Worm (Caenorhabditis elegans) whole organism, L1 larva: ENCODE data around the gene T28D6.5.

Experiments used
- C16A3.4 ChIP-seq: fragments of 150-350 bp; optimal IDR thresholded peaks from 2 replicates; lab custom pipeline; 2014; ENCODE audit warnings: missing biosample characterization, missing genetic modification characterization
- C34B4.2 ChIP-seq: sonication (generic microtip); optimal IDR thresholded peaks from 2 replicates; lab custom pipeline; 2017; ENCODE audit warnings: mild to moderate bottlenecking, missing genetic modification characterization, missing compliant biosample characterization
- F16B12.6 ChIP-seq: fragments of 150-350 bp; optimal IDR thresholded peaks from 2 replicates; lab custom pipeline; 2014; ENCODE audit warnings: missing biosample characterization, missing genetic modification characterization
- Y116A8C.19 ChIP-seq: sonication (generic microtip); optimal IDR thresholded peaks from 2 replicates; lab custom pipeline; 2016; ENCODE audit warnings: missing compliant biosample characterization, missing genetic modification characterization, borderline replicate concordance
- aly-2 ChIP-seq: fragments of 150-350 bp; optimal IDR thresholded peaks from 2 replicates; lab custom pipeline; 2014; ENCODE audit warnings: missing biosample characterization, missing genetic modification characterization
- blmp-1 ChIP-seq: fragments of 150-350 bp; optimal IDR thresholded peaks from 2 replicates; lab custom pipeline; 2014; ENCODE audit warnings: missing biosample characterization, missing genetic modification characterization
- ceh-63 ChIP-seq: fragments of 200-800 bp; sonication (Bioruptor generic); optimal IDR thresholded peaks from 2 replicates; lab custom pipeline; 2018; ENCODE audit warnings: mild to moderate bottlenecking, missing genetic modification characterization, missing compliant biosample characterization
- ceh-8 ChIP-seq: fragments of 200-800 bp; sonication (Bioruptor generic); optimal IDR thresholded peaks from 2 replicates; lab custom pipeline; 2018; ENCODE audit warnings: mild to moderate bottlenecking, missing genetic modification characterization, moderate library complexity, missing compliant biosample characterization
- ces-1 ChIP-seq: fragments of 150-350 bp; optimal IDR thresholded peaks from 2 replicates; lab custom pipeline; 2014; ENCODE audit warnings: missing biosample characterization, missing genetic modification reagents, missing genetic modification characterization
- dpl-1 ChIP-seq, 3 experiments: fragments of 150-350 bp in 2 of 3; sonication (generic microtip) in 1 of 3; optimal IDR thresholded peaks; 2 replicates each; lab custom pipeline; 2014 to 2017; ENCODE audit warnings: missing biosample characterization in 3 of 3, missing genetic modification characterization in 3 of 3, missing genetic modification reagents in 3 of 3
- dsc-1 ChIP-seq: sonication (generic microtip); optimal IDR thresholded peaks from 2 replicates; lab custom pipeline; 2016; ENCODE audit warnings: mild to moderate bottlenecking, missing genetic modification characterization, missing compliant biosample characterization
- efl-1 ChIP-seq, 4 experiments: fragments of 150-350 bp; optimal IDR thresholded peaks in 3 of 4; peaks in 1 of 4; 1 replicate in 1 of 4; 2 replicates in 3 of 4; lab custom pipeline; 2014; ENCODE audit warnings: missing biosample characterization in 2 of 4, missing genetic modification characterization in 2 of 4, missing genetic modification reagents in 2 of 4
- efl-3 ChIP-seq: fragments of 200-800 bp; sonication (Bioruptor generic); optimal IDR thresholded peaks from 2 replicates; lab custom pipeline; 2018; ENCODE audit warnings: mild to moderate bottlenecking, missing genetic modification characterization, missing compliant biosample characterization
- elt-3 ChIP-seq, 6 experiments: fragments of 150-350 bp in 1 of 6; sonication (generic microtip); optimal IDR thresholded peaks; 2 replicates each; lab custom pipeline; 2017 to 2018; ENCODE audit warnings: missing biosample characterization in 6 of 6, missing genetic modification characterization in 6 of 6, inconsistent platforms in 1 of 6
- fkh-10 ChIP-seq: sonication (generic microtip); optimal IDR thresholded peaks from 2 replicates; lab custom pipeline; 2017; ENCODE audit warnings: missing biosample characterization, missing genetic modification reagents, missing genetic modification characterization
- fkh-4 ChIP-seq: sonication (generic microtip); optimal IDR thresholded peaks from 2 replicates; lab custom pipeline; 2016; ENCODE audit warnings: missing compliant biosample characterization, missing genetic modification characterization, borderline replicate concordance
- fkh-8 ChIP-seq: sonication (generic microtip); optimal IDR thresholded peaks from 2 replicates; lab custom pipeline; 2016; ENCODE audit warnings: mild to moderate bottlenecking, missing genetic modification characterization, missing compliant biosample characterization
- grh-1 ChIP-seq: fragments of 200-800 bp; sonication (Bioruptor generic); IDR thresholded peaks from 2 replicates; pipeline ENCODE4 v1.3.6; 2022; ENCODE audit warnings: missing genetic modification reagents, missing genetic modification characterization, missing compliant biosample characterization
- hlh-17 ChIP-seq: fragments of 200-800 bp; sonication (Bioruptor generic); optimal IDR thresholded peaks from 2 replicates; lab custom pipeline; 2018; ENCODE audit warnings: missing genetic modification characterization, mild to moderate bottlenecking, missing compliant biosample characterization, moderate library complexity, borderline replicate concordance
- hpl-2 ChIP-seq: fragments of 150-350 bp; optimal IDR thresholded peaks from 2 replicates; lab custom pipeline; 2014; ENCODE audit warnings: missing biosample characterization, missing genetic modification reagents, missing genetic modification characterization
- irx-1 ChIP-seq: sonication (generic microtip); optimal IDR thresholded peaks from 2 replicates; lab custom pipeline; 2016; ENCODE audit warnings: missing genetic modification characterization, missing compliant biosample characterization
- isw-1 ChIP-seq: fragments of 200-800 bp; sonication (Bioruptor generic); IDR thresholded peaks from 2 replicates; pipeline ENCODE4 v1.3.6; 2022; ENCODE audit warnings: missing genetic modification characterization, missing compliant biosample characterization
- jun-1 ChIP-seq: fragments of 150-350 bp; optimal IDR thresholded peaks from 2 replicates; lab custom pipeline; 2014; ENCODE audit warnings: missing biosample characterization, missing genetic modification reagents, missing genetic modification characterization
- lin-14 ChIP-seq: fragments of 200-800 bp; sonication (Bioruptor generic); optimal IDR thresholded peaks from 2 replicates; lab custom pipeline; 2018; ENCODE audit warnings: mild to moderate bottlenecking, missing genetic modification characterization, moderate library complexity, missing compliant biosample characterization
- lin-35 ChIP-seq, 2 experiments: fragments of 150-350 bp; optimal IDR thresholded peaks; 2 replicates each; lab custom pipeline; 2014; ENCODE audit warnings: missing biosample characterization in 2 of 2, missing genetic modification characterization in 2 of 2, missing genetic modification reagents in 2 of 2
- lin-39 ChIP-seq: fragments of 150-350 bp; optimal IDR thresholded peaks from 2 replicates; lab custom pipeline; 2014; ENCODE audit warnings: missing biosample characterization, missing genetic modification reagents, missing genetic modification characterization
- lsy-2 ChIP-seq, 2 experiments: fragments of 150-350 bp; optimal IDR thresholded peaks; 2 replicates each; lab custom pipeline; 2014; ENCODE audit warnings: missing biosample characterization in 2 of 2, missing genetic modification characterization in 2 of 2
- mab-9 ChIP-seq: fragments of 200-800 bp; sonication (Bioruptor generic); IDR thresholded peaks from 2 replicates; pipeline ENCODE4 v1.3.6; 2022; ENCODE audit warnings: missing genetic modification reagents, missing genetic modification characterization, missing compliant biosample characterization
- mef-2 ChIP-seq: fragments of 150-350 bp; optimal IDR thresholded peaks from 2 replicates; lab custom pipeline; 2014; ENCODE audit warnings: missing biosample characterization, missing genetic modification characterization
- nhr-11 ChIP-seq: fragments of 150-350 bp; optimal IDR thresholded peaks from 2 replicates; lab custom pipeline; 2014; ENCODE audit warnings: missing biosample characterization, missing genetic modification characterization
- nhr-19 ChIP-seq: fragments of 200-800 bp; sonication (Bioruptor generic); conservative IDR thresholded peaks from 2 replicates; pipeline ENCODE4 v1.3.6; 2022; ENCODE audit warnings: missing genetic modification characterization, missing compliant biosample characterization
- nhr-20 ChIP-seq: sonication (generic microtip); optimal IDR thresholded peaks from 2 replicates; lab custom pipeline; 2016; ENCODE audit warnings: mild to moderate bottlenecking, missing genetic modification characterization, missing compliant biosample characterization
- nhr-47 ChIP-seq: sonication (generic microtip); optimal IDR thresholded peaks from 2 replicates; lab custom pipeline; 2016; ENCODE audit warnings: mild to moderate bottlenecking, missing genetic modification characterization, moderate library complexity, missing compliant biosample characterization
- nhr-71 ChIP-seq: sonication (generic microtip); optimal IDR thresholded peaks from 2 replicates; lab custom pipeline; 2016; ENCODE audit warnings: mild to moderate bottlenecking, missing genetic modification characterization, moderate library complexity, missing compliant biosample characterization
- nhr-90 ChIP-seq: sonication (generic microtip); optimal IDR thresholded peaks from 2 replicates; lab custom pipeline; 2016; ENCODE audit warnings: mild to moderate bottlenecking, missing genetic modification characterization, missing compliant biosample characterization; ENCODE audit not compliant: poor library complexity
- pag-3 ChIP-seq: sonication (generic microtip); optimal IDR thresholded peaks from 2 replicates; lab custom pipeline; 2017; ENCODE audit warnings: missing genetic modification characterization, mild to moderate bottlenecking, missing compliant biosample characterization, antibody characterized with exemption, borderline replicate concordance; ENCODE audit not compliant: insufficient read depth
- pax-3 ChIP-seq: fragments of 200-800 bp; sonication (Bioruptor generic); optimal IDR thresholded peaks from 2 replicates; lab custom pipeline; 2018; ENCODE audit warnings: mild to moderate bottlenecking, missing genetic modification characterization, moderate library complexity, missing compliant biosample characterization
- rnt-1 ChIP-seq: sonication (generic microtip); optimal IDR thresholded peaks from 2 replicates; lab custom pipeline; 2016; ENCODE audit warnings: mild to moderate bottlenecking, missing genetic modification characterization, moderate library complexity, missing compliant biosample characterization
- skn-1 ChIP-seq: fragments of 150-350 bp; optimal IDR thresholded peaks from 2 replicates; lab custom pipeline; 2014; ENCODE audit warnings: missing biosample characterization, missing genetic modification characterization
- snu-23 ChIP-seq: sonication (generic microtip); optimal IDR thresholded peaks from 2 replicates; lab custom pipeline; 2016; ENCODE audit warnings: missing genetic modification characterization, missing compliant biosample characterization
- sox-4 ChIP-seq: sonication (generic microtip); optimal IDR thresholded peaks from 2 replicates; lab custom pipeline; 2016; ENCODE audit warnings: missing genetic modification characterization, missing compliant biosample characterization
- tbx-2 ChIP-seq: sonication (generic microtip); optimal IDR thresholded peaks from 2 replicates; lab custom pipeline; 2016; ENCODE audit warnings: missing genetic modification characterization, missing compliant biosample characterization
- tlp-1 ChIP-seq: fragments of 150-350 bp; optimal IDR thresholded peaks from 2 replicates; lab custom pipeline; 2014; ENCODE audit warnings: missing biosample characterization, missing genetic modification characterization
- unc-62 ChIP-seq: fragments of 150-350 bp; optimal IDR thresholded peaks from 2 replicates; lab custom pipeline; 2014; ENCODE audit warnings: missing biosample characterization, missing genetic modification reagents, missing genetic modification characterization
- xbp-1 ChIP-seq: sonication (generic microtip); optimal IDR thresholded peaks from 2 replicates; lab custom pipeline; 2016; ENCODE audit warnings: missing genetic modification characterization, missing compliant biosample characterization
- zag-1 ChIP-seq: fragments of 150-350 bp; optimal IDR thresholded peaks from 2 replicates; lab custom pipeline; 2014; ENCODE audit warnings: missing biosample characterization, missing genetic modification characterization
- zip-4 ChIP-seq: fragments of 200-800 bp; sonication (Bioruptor generic); optimal IDR thresholded peaks from 2 replicates; lab custom pipeline; 2018; ENCODE audit warnings: mild to moderate bottlenecking, missing genetic modification characterization, moderate library complexity, missing compliant biosample characterization

T28D6.5 gene

DNA sequence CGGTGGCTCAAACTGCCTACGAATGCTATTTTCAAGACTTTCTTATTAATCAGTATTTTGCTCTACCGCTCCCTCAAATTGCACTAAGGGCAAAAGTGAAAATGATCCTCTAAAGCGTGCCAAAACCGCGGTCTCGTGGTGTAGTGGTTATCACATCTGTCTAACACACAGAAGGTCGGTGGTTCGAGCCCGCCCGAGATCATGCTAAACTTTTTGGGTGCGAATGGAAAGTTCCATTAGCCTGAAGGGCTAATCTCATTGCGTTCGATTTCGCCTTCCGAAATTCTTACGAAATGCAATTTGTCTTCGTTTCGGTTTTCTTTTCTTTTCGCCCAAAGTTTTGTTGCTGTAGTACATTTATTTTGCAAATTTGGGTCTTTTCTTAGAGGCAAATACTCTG, 20.0 kb downstream of the T28D6.5 start:
- TF ChIP-seq elt-3 (tag; optimal IDR thresholded peaks at IDR 0.05; lab: Kevin White, UChicago): no peak
- TF ChIP-seq nhr-11 (tag; lab: Kevin White, UChicago): no peak
- no peak for TF ChIP-seq efl-3
- no peak for TF ChIP-seq pax-3 (tag; lab: Kevin White, UChicago)
- TF ChIP-seq zip-4: no peak
- peak in 1 of 2 experiments; percentile 35 for TF ChIP-seq efl-1 (optimal IDR thresholded peaks at IDR 0.05; lab: Kevin White, UChicago)
- TF ChIP-seq efl-1 (GFP tag; optimal IDR thresholded peaks at IDR 0.05 in 1 of 2; lab: Kevin White, UChicago): peak in 1 of 2 experiments; percentile 83
- no peak for TF ChIP-seq grh-1 (GFP tag; lab: Robert Waterston, UW)
- TF ChIP-seq mab-9 (GFP tag; lab: Robert Waterston, UW): no peak
- TF ChIP-seq nhr-71: peak; percentile 47
- TF ChIP-seq nhr-47 (tag; lab: Kevin White, UChicago): peak; percentile 34
- TF ChIP-seq zag-1 (tag; lab: Kevin White, UChicago): no peak
- TF ChIP-seq mef-2 (tag; lab: Kevin White, UChicago): no peak
- TF ChIP-seq dpl-1 (GFP tag; optimal IDR thresholded peaks at IDR 0.05; lab: Kevin White, UChicago): peak in 1 of 3 experiments; percentile 33
- TF ChIP-seq rnt-1 (tag; lab: Kevin White, UChicago): peak; percentile 83
- no peak for TF ChIP-seq pag-3 (tag; lab: Kevin White, UChicago)
- TF ChIP-seq ceh-63 (GFP tag; lab: Kevin White, UChicago): no peak
- TF ChIP-seq lin-39 (tag; lab: Kevin White, UChicago): no peak
- TF ChIP-seq Y116A8C.19 (tag; lab: Kevin White, UChicago): no peak
- TF ChIP-seq jun-1: no peak
- no peak for TF ChIP-seq fkh-10
- peak; percentile 28 for TF ChIP-seq snu-23 (GFP tag; lab: Kevin White, UChicago)
- TF ChIP-seq lin-14 (GFP tag; lab: Kevin White, UChicago): peak; percentile 65
- peak; percentile 11 for TF ChIP-seq hpl-2
- no peak for TF ChIP-seq C34B4.2
- TF ChIP-seq lsy-2 (tag; optimal IDR thresholded peaks at IDR 0.05; lab: Kevin White, UChicago): peak in 1 of 2 experiments; percentile 20
- TF ChIP-seq nhr-19 (GFP tag; lab: Robert Waterston, UW): peak; percentile 22; the same call in 1 of the 2 replicates
- peak in 1 of 2 experiments; percentile 44 for TF ChIP-seq lin-35 (GFP tag; optimal IDR thresholded peaks at IDR 0.05; lab: Kevin White, UChicago)
- TF ChIP-seq dsc-1: peak; percentile 19
- TF ChIP-seq ceh-8 (GFP tag; lab: Kevin White, UChicago): no peak
- peak; percentile 26 for TF ChIP-seq nhr-20
- TF ChIP-seq fkh-8 (tag; lab: Kevin White, UChicago): peak; percentile 20
- TF ChIP-seq aly-2 (tag; lab: Kevin White, UChicago): no peak
- TF ChIP-seq irx-1 (tag; lab: Kevin White, UChicago): peak; percentile 16
- peak; percentile 30 for TF ChIP-seq nhr-90 (tag; lab: Kevin White, UChicago)
- TF ChIP-seq ces-1: no peak
- TF ChIP-seq sox-4 (tag; lab: Kevin White, UChicago): no peak
- TF ChIP-seq fkh-4: no peak
- TF ChIP-seq xbp-1 (tag; lab: Kevin White, UChicago): peak; percentile 18
- TF ChIP-seq F16B12.6: no peak
- peak; percentile 4 for TF ChIP-seq tbx-2 (tag; lab: Kevin White, UChicago)
- peak; percentile 19 for TF ChIP-seq skn-1 (tag; lab: Kevin White, UChicago)
- peak; percentile 17 for TF ChIP-seq C16A3.4 (tag; lab: Kevin White, UChicago)
- no peak for TF ChIP-seq isw-1 (GFP tag; lab: Robert Waterston, UW)
- no peak for TF ChIP-seq blmp-1
- no peak for TF ChIP-seq tlp-1
- TF ChIP-seq unc-62 (GFP tag; lab: Kevin White, UChicago): no peak
- TF ChIP-seq hlh-17 (GFP tag; lab: Kevin White, UChicago): no peak
- TF ChIP-seq, all 84 proteins: peak for 20
